Worm (Caenorhabditis elegans) whole organism, L4 larva: ENCODE measurements around the gene wht-2.
"Not testable (repeated sequence)": the region's sequence is repeated elsewhere in the genome, so short reads cannot be mapped to it uniquely, and the experiment has no call there.

Experiments
- D1046.2 ChIP-seq: fragments of 200-800 bp; sonication (Bioruptor generic); IDR thresholded peaks from 2 replicates; pipeline ENCODE4 v1.3.6; 2022; ENCODE audit warnings: missing genetic modification characterization, missing compliant biosample characterization
- dpl-1 ChIP-seq: fragments of 150-350 bp; optimal IDR thresholded peaks from 2 replicates; lab custom pipeline; 2014; ENCODE audit warnings: missing biosample characterization, missing genetic modification reagents, missing genetic modification characterization
- madf-9 ChIP-seq: fragments of 200-800 bp; sonication (Bioruptor generic); conservative IDR thresholded peaks from 2 replicates; pipeline ENCODE4 v1.3.6; 2022; ENCODE audit warnings: missing genetic modification reagents, missing genetic modification characterization, missing compliant biosample characterization

ce11 chrIV:11497312-11497711, 27.1 kb downstream of the wht-2 start:
- not testable (repeated sequence) for TF ChIP-seq dpl-1 (GFP tag; lab: Kevin White, UChicago); D1046.2; madf-9 (GFP tag; lab: Robert Waterston, UW)
